Fruit fly (Drosophila melanogaster): Measurements from ENCODE around the gene rdo.

dm6 chr2L:18113079-18113478, 100.9 kb downstream of the rdo start, which contains the start of gene CG44476:
- TF ChIP-seq lz (GFP tag; optimal IDR thresholded peaks at IDR 0.05) = no peak
- no peak for TF ChIP-seq CG11902 (GFP tag; optimal IDR thresholded peaks at IDR 0.05)
- TF ChIP-seq CG6854 (GFP tag; optimal IDR thresholded peaks at IDR 0.05) = no peak

All from whole organism, prepupa.